Worm (Caenorhabditis elegans) whole organism, late embryonic: Measurements from ENCODE around the gene ugt-12.

Experiments
- C08G9.2 ChIP-seq: sonication (generic microtip); optimal IDR thresholded peaks from 2 replicates; lab custom pipeline; 2016; ENCODE audit warnings: mild to moderate bottlenecking, missing genetic modification characterization, moderate library complexity, missing compliant biosample characterization
- C38D4.7 ChIP-seq: fragments of 200-800 bp; sonication (Bioruptor generic); optimal IDR thresholded peaks from 2 replicates; lab custom pipeline; 2018; ENCODE audit warnings: mild to moderate bottlenecking, missing genetic modification characterization, moderate library complexity, missing compliant biosample characterization
- F13H6.1 ChIP-seq: sonication (generic microtip); optimal IDR thresholded peaks from 2 replicates; lab custom pipeline; 2016; ENCODE audit warnings: missing genetic modification characterization, missing compliant biosample characterization
- K02D7.2 ChIP-seq: sonication (generic microtip); optimal IDR thresholded peaks from 2 replicates; lab custom pipeline; 2017; ENCODE audit warnings: mild to moderate bottlenecking, missing genetic modification characterization, missing compliant biosample characterization
- T23F11.4 ChIP-seq: fragments of 200-800 bp; sonication (Bioruptor generic); optimal IDR thresholded peaks from 2 replicates; lab custom pipeline; 2018; ENCODE audit warnings: mild to moderate bottlenecking, missing genetic modification characterization, missing compliant biosample characterization
- ceh-14 ChIP-seq: sonication (generic microtip); optimal IDR thresholded peaks from 2 replicates; lab custom pipeline; 2016; ENCODE audit warnings: missing genotype, missing genetic modification characterization, missing compliant biosample characterization
- ceh-18 ChIP-seq: sonication (generic microtip); optimal IDR thresholded peaks from 2 replicates; lab custom pipeline; 2016; ENCODE audit warnings: missing genetic modification characterization, missing compliant biosample characterization
- ceh-22 ChIP-seq: sonication (generic microtip); optimal IDR thresholded peaks from 2 replicates; lab custom pipeline; 2017; ENCODE audit warnings: missing biosample characterization, missing genetic modification characterization
- ceh-24 ChIP-seq: sonication (generic microtip); optimal IDR thresholded peaks from 2 replicates; lab custom pipeline; 2016; ENCODE audit warnings: mild to moderate bottlenecking, missing genetic modification characterization, missing compliant biosample characterization
- ceh-30 ChIP-seq: fragments of 150-350 bp; optimal IDR thresholded peaks from 2 replicates; lab custom pipeline; 2014; ENCODE audit warnings: missing biosample characterization, missing genetic modification characterization
- ceh-34 ChIP-seq: sonication (generic microtip); optimal IDR thresholded peaks from 2 replicates; lab custom pipeline; 2016; ENCODE audit warnings: mild to moderate bottlenecking, missing genetic modification characterization, missing compliant biosample characterization
- ceh-48 ChIP-seq: sonication (generic microtip); optimal IDR thresholded peaks from 2 replicates; lab custom pipeline; 2016; ENCODE audit warnings: missing genetic modification characterization, inconsistent platforms, missing compliant biosample characterization
- ceh-9 ChIP-seq: sonication (generic microtip); optimal IDR thresholded peaks from 2 replicates; lab custom pipeline; 2016; ENCODE audit warnings: mild to moderate bottlenecking, missing genetic modification characterization, inconsistent platforms, missing compliant biosample characterization
- che-1 ChIP-seq: sonication (generic microtip); optimal IDR thresholded peaks from 2 replicates; lab custom pipeline; 2016; ENCODE audit warnings: mild to moderate bottlenecking, missing genetic modification characterization, missing compliant biosample characterization
- dve-1 ChIP-seq: sonication (generic microtip); optimal IDR thresholded peaks from 2 replicates; lab custom pipeline; 2017; ENCODE audit warnings: antibody characterized with exemption, mild to moderate bottlenecking, missing genetic modification characterization, missing compliant biosample characterization
- eyg-1 ChIP-seq: sonication (generic microtip); optimal IDR thresholded peaks from 2 replicates; lab custom pipeline; 2016; ENCODE audit warnings: missing genotype, missing genetic modification characterization, missing compliant biosample characterization
- fkh-10 ChIP-seq: fragments of 150-350 bp; optimal IDR thresholded peaks from 2 replicates; lab custom pipeline; 2014; ENCODE audit warnings: missing biosample characterization, missing genetic modification reagents, missing genetic modification characterization
- fkh-6 ChIP-seq: sonication (generic microtip); optimal IDR thresholded peaks from 2 replicates; lab custom pipeline; 2016; ENCODE audit warnings: missing genetic modification characterization, missing compliant biosample characterization
- hlh-15 ChIP-seq: sonication (generic microtip); optimal IDR thresholded peaks from 2 replicates; lab custom pipeline; 2016; ENCODE audit warnings: missing genetic modification characterization, missing compliant biosample characterization
- hlh-6 ChIP-seq: sonication (generic microtip); optimal IDR thresholded peaks from 2 replicates; lab custom pipeline; 2016; ENCODE audit warnings: missing genotype, missing genetic modification characterization, missing compliant biosample characterization
- hlh-8 ChIP-seq: sonication (generic microtip); optimal IDR thresholded peaks from 2 replicates; lab custom pipeline; 2016; ENCODE audit warnings: missing genotype, missing genetic modification characterization, missing compliant biosample characterization
- lim-6 ChIP-seq: sonication (generic microtip); optimal IDR thresholded peaks from 2 replicates; lab custom pipeline; 2016; ENCODE audit warnings: missing genetic modification characterization, missing compliant biosample characterization
- lin-11 ChIP-seq: fragments of 200-800 bp; sonication (Bioruptor generic); optimal IDR thresholded peaks from 2 replicates; lab custom pipeline; 2018; ENCODE audit warnings: mild to moderate bottlenecking, missing genetic modification characterization, missing compliant biosample characterization
- madf-2 ChIP-seq: sonication (generic microtip); optimal IDR thresholded peaks from 2 replicates; lab custom pipeline; 2017; ENCODE audit warnings: missing genetic modification characterization, missing compliant biosample characterization
- nhr-11 ChIP-seq: fragments of 150-350 bp; optimal IDR thresholded peaks from 2 replicates; lab custom pipeline; 2014; ENCODE audit warnings: missing biosample characterization, missing genetic modification characterization
- nhr-232 ChIP-seq: sonication (generic microtip); optimal IDR thresholded peaks from 2 replicates; lab custom pipeline; 2016; ENCODE audit warnings: missing genetic modification characterization, missing compliant biosample characterization
- npax-4 ChIP-seq: sonication (generic microtip); optimal IDR thresholded peaks from 2 replicates; lab custom pipeline; 2016; ENCODE audit warnings: missing genetic modification characterization, missing compliant biosample characterization
- pros-1 ChIP-seq: fragments of 150-350 bp; optimal IDR thresholded peaks from 2 replicates; lab custom pipeline; 2014; ENCODE audit warnings: missing biosample characterization, missing genetic modification reagents, missing genetic modification characterization
- sdc-2 ChIP-seq: sonication (generic microtip); optimal IDR thresholded peaks from 2 replicates; lab custom pipeline; 2016; ENCODE audit warnings: missing genotype, missing genetic modification characterization, missing compliant biosample characterization
- sox-2 ChIP-seq: fragments of 200-800 bp; sonication (Bioruptor generic); IDR thresholded peaks from 2 replicates; pipeline ENCODE4 v1.3.6; 2022; ENCODE audit warnings: missing genetic modification reagents, missing genetic modification characterization, missing compliant biosample characterization
- sox-4 ChIP-seq: sonication (generic microtip); optimal IDR thresholded peaks from 2 replicates; lab custom pipeline; 2017; ENCODE audit warnings: mild to moderate bottlenecking, missing genetic modification characterization, inconsistent platforms, missing compliant biosample characterization
- syd-9 ChIP-seq: sonication (generic microtip); optimal IDR thresholded peaks from 2 replicates; lab custom pipeline; 2016; ENCODE audit warnings: mild to moderate bottlenecking, missing genetic modification characterization, moderate library complexity, missing compliant biosample characterization
- unc-42 ChIP-seq: sonication (generic microtip); optimal IDR thresholded peaks from 2 replicates; lab custom pipeline; 2016; ENCODE audit warnings: missing genotype, missing genetic modification characterization, missing compliant biosample characterization
- unc-55 ChIP-seq: sonication (generic microtip); optimal IDR thresholded peaks from 2 replicates; lab custom pipeline; 2017; ENCODE audit warnings: missing biosample characterization, missing genetic modification reagents, missing genetic modification characterization
- unc-86 ChIP-seq: sonication (generic microtip); optimal IDR thresholded peaks from 2 replicates; lab custom pipeline; 2016; ENCODE audit warnings: missing genetic modification characterization, missing compliant biosample characterization
- ztf-16 ChIP-seq: sonication (generic microtip); optimal IDR thresholded peaks from 2 replicates; lab custom pipeline; 2017; ENCODE audit warnings: missing genetic modification characterization, missing compliant biosample characterization

The ugt-12 gene

DNA sequence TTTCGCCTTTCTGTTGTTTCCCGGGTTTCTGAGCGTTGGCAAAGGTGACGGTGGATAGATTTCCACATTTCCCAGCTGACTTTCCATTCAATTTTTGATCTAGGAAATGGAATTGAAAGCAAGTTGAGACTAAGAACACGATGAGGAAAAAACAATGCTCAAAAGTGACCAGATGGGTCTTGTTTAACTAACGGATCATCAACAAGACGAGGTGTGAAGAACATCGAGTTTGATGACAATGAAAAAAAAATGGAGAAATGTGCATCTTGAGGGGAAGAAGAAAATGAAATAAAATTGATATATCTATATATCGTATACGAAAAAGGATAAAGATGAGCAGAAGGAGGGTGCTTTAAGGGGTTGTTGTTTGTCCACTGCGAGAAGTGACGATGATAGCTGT, 11.8 kb downstream of the ugt-12 start, which contains the start of gene T19H12.6:
Gene T19H12.6 (minus strand): TSS at position 101 of the 400 bp plus-strand sequence.
- no peak for TF ChIP-seq syd-9
- no peak for TF ChIP-seq ceh-30
- no peak for TF ChIP-seq ceh-9
- TF ChIP-seq nhr-11 (tag; lab: Kevin White, UChicago) = no peak
- no peak for TF ChIP-seq pros-1 (tag; lab: Kevin White, UChicago)
- no peak for TF ChIP-seq lim-6
- TF ChIP-seq sox-4 (tag; lab: Kevin White, UChicago) = no peak
- TF ChIP-seq fkh-6 = no peak

- TF ChIP-seq lin-11 = no peak
These were observed 17.4 kb downstream of the ugt-12 start, which contains the start of gene srd-33 for ce11 chrV:4871992-4872391. TSS of gene srd-33 (plus strand) at chrV:4872292.

DNA sequence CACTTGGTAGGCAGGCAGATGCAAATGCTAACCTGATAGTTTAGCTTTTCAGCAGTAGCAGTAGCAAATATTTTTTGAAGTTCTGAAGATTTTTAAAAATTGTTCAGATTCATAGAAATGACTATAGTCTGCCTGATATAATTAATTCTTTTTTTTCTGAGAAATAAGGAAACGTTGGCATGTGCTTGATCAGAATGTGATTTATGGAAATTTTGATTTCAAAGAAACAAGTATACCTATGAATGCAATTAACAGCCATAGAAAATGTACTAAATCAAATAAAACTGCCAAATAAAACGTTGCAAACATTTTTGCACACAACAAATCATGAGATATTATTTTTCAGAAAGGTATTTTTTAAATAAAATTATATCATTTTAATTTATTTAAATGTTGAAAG, 18.8 kb downstream of the ugt-12 start:
- TF ChIP-seq ceh-9 (no peak), ceh-48 (tag; lab: Kevin White, UChicago) (no peak), T23F11.4 (GFP tag; lab: Kevin White, UChicago) (no peak), unc-55 (GFP tag; lab: Kevin White, UChicago) (no peak)
- TF ChIP-seq, all 69 proteins: peak for 0

DNA sequence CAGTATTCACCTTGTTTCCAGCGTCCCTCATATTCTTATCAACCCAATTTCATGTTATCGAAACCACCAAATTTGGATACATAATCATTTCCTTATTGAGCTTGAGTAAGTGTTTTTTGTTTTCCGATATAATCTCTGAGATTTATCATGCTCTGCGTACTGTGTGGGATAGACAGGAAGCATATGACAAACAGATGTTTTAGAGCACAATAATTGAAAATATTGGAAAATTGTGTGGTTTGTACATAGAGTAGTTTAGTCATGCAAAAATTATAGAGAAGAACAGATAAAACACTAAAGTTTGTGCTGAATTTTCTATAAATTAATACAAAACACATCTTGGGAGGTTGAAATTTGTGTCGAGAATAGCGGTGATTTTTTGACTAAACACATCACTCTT, 20.7 kb downstream of the ugt-12 start:
- TF ChIP-seq sox-2 (GFP tag; lab: Robert Waterston, UW) = no peak
- TF ChIP-seq hlh-6 (tag; lab: Kevin White, UChicago) = no peak
- no peak for TF ChIP-seq fkh-10
- no peak for TF ChIP-seq ceh-22 (tag; lab: Kevin White, UChicago)

- TF ChIP-seq unc-86 (tag; lab: Kevin White, UChicago) (no peak), ceh-18 (tag; lab: Kevin White, UChicago) (no peak), C38D4.7 (GFP tag; lab: Kevin White, UChicago) (no peak), eyg-1 (no peak), nhr-11 (tag; lab: Kevin White, UChicago) (no peak), sdc-2 (tag; lab: Kevin White, UChicago) (no peak), unc-42 (tag; lab: Kevin White, UChicago) (no peak), hlh-6 (tag; lab: Kevin White, UChicago) (no peak), nhr-232 (no peak)
These were observed 21.9 kb downstream of the ugt-12 start for ce11 chrV:4867535-4867934.

DNA sequence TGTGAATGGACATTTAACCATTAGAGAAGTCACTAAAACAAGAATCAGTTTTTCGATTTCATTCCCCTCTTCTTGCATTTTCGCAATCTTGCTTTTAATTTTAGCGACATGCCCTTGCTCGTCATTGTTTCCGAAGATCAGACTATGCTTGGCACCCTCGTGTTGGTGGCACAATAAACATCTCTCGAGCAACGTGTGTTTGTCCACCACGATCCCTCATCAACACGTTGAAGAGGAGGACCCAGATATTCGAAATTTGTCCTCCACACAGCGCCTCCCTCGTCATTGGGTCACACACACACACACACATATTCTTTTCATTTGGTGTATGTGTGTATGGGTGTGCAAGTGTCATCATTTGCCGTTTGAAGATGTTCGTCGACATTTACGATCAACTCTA, 24.1 kb downstream of the ugt-12 start, which contains the start of gene srd-32:
Gene srd-32 (plus strand): TSS at position 301 of the 400 bp plus-strand sequence.
- TF ChIP-seq che-1 (tag; lab: Kevin White, UChicago) = no peak
- no peak for TF ChIP-seq madf-2 (tag; lab: Kevin White, UChicago)
- TF ChIP-seq ceh-30 = no peak
- TF ChIP-seq fkh-6 = no peak
- no peak for TF ChIP-seq unc-86 (tag; lab: Kevin White, UChicago)
- no peak for TF ChIP-seq ceh-24 (tag; lab: Kevin White, UChicago)
- TF ChIP-seq hlh-8 (tag; lab: Kevin White, UChicago) = no peak
- no peak for TF ChIP-seq npax-4 (tag; lab: Kevin White, UChicago)
- TF ChIP-seq ceh-9 = no peak
- no peak for TF ChIP-seq ceh-34
- no peak for TF ChIP-seq hlh-15 (tag; lab: Kevin White, UChicago)
- TF ChIP-seq C38D4.7 (GFP tag; lab: Kevin White, UChicago) = no peak
- no peak for TF ChIP-seq ztf-16 (tag; lab: Kevin White, UChicago)
- TF ChIP-seq ceh-22 (tag; lab: Kevin White, UChicago) = no peak
- TF ChIP-seq C08G9.2 (tag; lab: Kevin White, UChicago) = no peak
- no peak for TF ChIP-seq syd-9
- no peak for TF ChIP-seq dve-1 (tag; lab: Kevin White, UChicago)
- no peak for TF ChIP-seq K02D7.2 (tag; lab: Kevin White, UChicago)
- TF ChIP-seq ceh-14 (tag; lab: Kevin White, UChicago) = no peak
- TF ChIP-seq F13H6.1 (tag; lab: Kevin White, UChicago) = no peak
- TF ChIP-seq, all 69 proteins: peak for 0
